1 fruit fly cellular context compared by ENCODE assay signal in the genomic region with DNA sequence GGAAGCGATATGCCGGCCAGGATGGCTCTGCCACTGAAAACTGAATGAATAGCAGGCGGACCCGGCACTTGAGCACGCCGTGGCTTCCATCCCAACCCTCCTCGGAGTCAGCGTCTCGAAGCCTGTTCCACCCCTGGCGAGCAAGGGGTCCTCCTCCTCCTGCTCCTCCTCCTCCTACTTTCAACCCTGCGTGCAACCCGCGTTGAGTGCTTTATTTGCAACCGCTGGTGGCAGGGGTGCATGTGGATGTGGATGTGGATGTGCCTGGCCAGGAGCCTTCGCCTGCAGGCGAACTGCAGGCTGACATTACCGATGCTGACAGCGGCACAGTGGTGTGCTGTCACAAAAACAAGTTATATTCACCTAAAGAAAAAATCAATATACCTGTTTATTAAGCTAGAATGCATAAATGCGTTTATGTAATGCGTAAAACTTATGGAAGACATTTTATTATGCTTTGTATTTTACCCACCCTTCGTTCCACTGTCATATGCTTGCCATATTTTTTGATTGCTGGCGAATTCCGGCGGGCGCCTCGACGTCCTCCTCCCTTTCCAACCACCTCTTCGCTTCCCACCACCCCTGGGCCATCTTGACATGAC.
TF ChIP-seq lines count a peak whose summit lies in the region.

No protein-coding gene starts in this region.

TF ChIP-seq in whole organism, embryonic, 481 proteins besides CTCF, POLR2A, EP300 and RAD21 (continued from another document):
- TF ChIP-seq nau (GFP tag; optimal IDR thresholded peaks at IDR 0.05; lab: Kevin White, UChicago) (peak; percentile 29), CG13287 (GFP tag; IDR thresholded peaks at IDR 0.05; lab: Robert Waterston, UW; ENCODE audit: partially characterized antibody) (no peak), Bgb (GFP tag; IDR thresholded peaks at IDR 0.05; lab: Robert Waterston, UW; ENCODE audit: partially characterized antibody) (no peak), chif (GFP tag; optimal IDR thresholded peaks at IDR 0.05; lab: Kevin White, UChicago) (peak; percentile 35 to 57), run (tag; optimal IDR thresholded peaks at IDR 0.05; lab: Kevin White, UChicago) (peak; percentile 10), CG10366 (GFP tag; IDR thresholded peaks at IDR 0.05; lab: Robert Waterston, UW) (peak; percentile 64), zf30C (GFP tag; optimal IDR thresholded peaks at IDR 0.05; lab: Kevin White, UChicago) (no peak), gsb-n (tag; optimal IDR thresholded peaks at IDR 0.05; lab: Kevin White, UChicago) (peak; percentile 70), MESR4 (GFP tag; optimal IDR thresholded peaks at IDR 0.05; lab: Kevin White, UChicago) (no peak), Mrtf (GFP tag; IDR thresholded peaks at IDR 0.05; lab: Robert Waterston, UW) (peak; percentile 52; the same call in 1 of the 3 replicates), Meics (GFP tag; optimal IDR thresholded peaks at IDR 0.05; lab: Kevin White, UChicago) (peak; percentile 26), CG33213 (GFP tag; optimal IDR thresholded peaks at IDR 0.05; lab: Kevin White, UChicago) (no peak), CG10462 (GFP tag; optimal IDR thresholded peaks at IDR 0.05; lab: Kevin White, UChicago) (peak; percentile 27), chinmo (GFP tag; IDR thresholded peaks at IDR 0.05; lab: Robert Waterston, UW; ENCODE audit: partially characterized antibody) (0 out of 4 replicates have a peak, but pooled peaks have one; percentile 16), Med (GFP tag; lab: Kevin White, UChicago) (peak; percentile 91), Hey (tag; optimal IDR thresholded peaks at IDR 0.05; lab: Kevin White, UChicago) (no peak), CG9609 (GFP tag; optimal IDR thresholded peaks at IDR 0.05; lab: Kevin White, UChicago) (peak; percentile 12), crol (GFP tag; IDR thresholded peaks at IDR 0.05; lab: Robert Waterston, UW) (no peak), CG10209 (GFP tag; optimal IDR thresholded peaks at IDR 0.05; lab: Kevin White, UChicago) (peak; percentile 56), Ets97D (GFP tag; optimal IDR thresholded peaks at IDR 0.05; lab: Kevin White, UChicago) (no peak), lbe (GFP tag; optimal IDR thresholded peaks at IDR 0.05; lab: Kevin White, UChicago) (peak; percentile 44), CG1792 (GFP tag; optimal IDR thresholded peaks at IDR 0.05; lab: Kevin White, UChicago) (no peak), CHES-1-like (GFP tag; optimal IDR thresholded peaks at IDR 0.05; lab: Kevin White, UChicago) (no peak), CG12236 (GFP tag; optimal IDR thresholded peaks at IDR 0.05; lab: Kevin White, UChicago) (no peak), Lpt (GFP tag; optimal IDR thresholded peaks at IDR 0.05; lab: Kevin White, UChicago) (no peak), CG1024 (GFP tag; IDR thresholded peaks at IDR 0.05; lab: Robert Waterston, UW) (peak; percentile 44; the same call in 1 of the 2 replicates), Sry-β (GFP tag; optimal IDR thresholded peaks at IDR 0.05; lab: Kevin White, UChicago) (no peak), ind (GFP tag; optimal IDR thresholded peaks at IDR 0.05; lab: Kevin White, UChicago) (peak; percentile 42), Myb (GFP tag; optimal IDR thresholded peaks at IDR 0.05; lab: Kevin White, UChicago) (no peak), HLH4C (GFP tag; IDR thresholded peaks at IDR 0.05; lab: Robert Waterston, UW; ENCODE audit: partially characterized antibody) (no peak), Dek (tag; optimal IDR thresholded peaks at IDR 0.05; lab: Kevin White, UChicago) (no peak), CG4328 (GFP tag; optimal IDR thresholded peaks at IDR 0.05; lab: Kevin White, UChicago) (no peak), Poxn (GFP tag; IDR thresholded peaks at IDR 0.05; lab: Robert Waterston, UW) (no peak), Dp (GFP tag; optimal IDR thresholded peaks at IDR 0.05; lab: Kevin White, UChicago) (no peak), CG2875 (GFP tag; optimal IDR thresholded peaks at IDR 0.05; lab: Kevin White, UChicago) (peak; percentile 71), gsb (GFP tag; IDR thresholded peaks at IDR 0.05; lab: Robert Waterston, UW) (peak; percentile 10; the same call in 1 of the 2 replicates), vvl (GFP tag; IDR thresholded peaks at IDR 0.05; lab: Robert Waterston, UW) (peak; percentile 76), zfh2 (GFP tag; optimal IDR thresholded peaks at IDR 0.05; lab: Kevin White, UChicago) (no peak), onecut (GFP tag; IDR thresholded peaks at IDR 0.05; lab: Robert Waterston, UW) (peak; percentile 73), H2.0 (GFP tag; IDR thresholded peaks at IDR 0.05; lab: Robert Waterston, UW) (peak; percentile 55), Usf (GFP tag; optimal IDR thresholded peaks at IDR 0.05; lab: Kevin White, UChicago) (peak; percentile 22), CG4730 (GFP tag; IDR thresholded peaks at IDR 0.05; lab: Robert Waterston, UW) (0 out of 2 replicates have a peak, but pooled peaks have one; percentile 43), CG7271 (tag; optimal IDR thresholded peaks at IDR 0.05; lab: Kevin White, UChicago) (no peak), al (GFP tag; IDR thresholded peaks at IDR 0.05; lab: Robert Waterston, UW) (no peak), CG32772 (GFP tag; IDR thresholded peaks at IDR 0.05; lab: Robert Waterston, UW) (peak; percentile 69), peb (GFP tag; IDR thresholded peaks at IDR 0.05; lab: Robert Waterston, UW) (peak; percentile 69), D (optimal IDR thresholded peaks at IDR 0.05; lab: Kevin White, UChicago) (no peak), D (GFP tag; optimal IDR thresholded peaks at IDR 0.05; lab: Kevin White, UChicago) (peak; percentile 76), disco-r (GFP tag; optimal IDR thresholded peaks at IDR 0.05; lab: Kevin White, UChicago) (no peak), pum (GFP tag; optimal IDR thresholded peaks at IDR 0.05; lab: Kevin White, UChicago) (peak; percentile 46), cg (GFP tag; optimal IDR thresholded peaks at IDR 0.05; lab: Kevin White, UChicago) (no peak), CG13775 (GFP tag; optimal IDR thresholded peaks at IDR 0.05; lab: Kevin White, UChicago) (peak; percentile 38), crc (GFP tag; optimal IDR thresholded peaks at IDR 0.05; lab: Kevin White, UChicago) (no peak), bowl (GFP tag; IDR thresholded peaks at IDR 0.05; lab: Robert Waterston, UW) (no peak), HLH54F (GFP tag; optimal IDR thresholded peaks at IDR 0.05; lab: Kevin White, UChicago) (no peak), Dll (GFP tag; IDR thresholded peaks at IDR 0.05; lab: Robert Waterston, UW; ENCODE audit: partially characterized antibody) (no peak)
